Fruit fly (Drosophila melanogaster) whole organism, wandering third instar larva: ENCODE measurements around the gene CG15306.

Experiments used
- CrebA ChIP-seq: fragments of 200-800 bp; sonication (Bioruptor generic); optimal IDR thresholded peaks from 2 replicates; lab custom pipeline; 2016; ENCODE audit warnings: missing biosample characterization, mild to moderate bottlenecking, missing genetic modification characterization, borderline replicate concordance
- GATAd ChIP-seq: sonication (Bioruptor generic); optimal IDR thresholded peaks from 2 replicates; lab custom pipeline; 2016; ENCODE audit warnings: missing biosample characterization, missing genetic modification characterization
- Hnf4 ChIP-seq: fragments of 200-800 bp; sonication (Bioruptor generic); optimal IDR thresholded peaks from 2 replicates; lab custom pipeline; 2016; ENCODE audit warnings: missing biosample characterization, mild to moderate bottlenecking, missing genetic modification characterization
- Hr78 ChIP-seq: fragments of >200 bp; optimal IDR thresholded peaks from 2 replicates; lab custom pipeline; 2017; ENCODE audit warnings: missing biosample characterization, missing genetic modification characterization
- Jra ChIP-seq: sonication (Bioruptor generic); optimal IDR thresholded peaks from 2 replicates; lab custom pipeline; 2016; ENCODE audit warnings: missing biosample characterization, missing genetic modification characterization
- OdsH ChIP-seq: fragments of 200-800 bp; sonication (Bioruptor generic); optimal IDR thresholded peaks from 2 replicates; lab custom pipeline; 2016; ENCODE audit warnings: missing biosample characterization, mild to moderate bottlenecking, missing genetic modification characterization
- Vsx2 ChIP-seq: fragments of 200-300, 225-300 bp; sonication (Bioruptor generic); optimal IDR thresholded peaks from 2 replicates; lab custom pipeline; 2018; ENCODE audit warnings: missing biosample characterization, missing genetic modification characterization; ENCODE audit not compliant: partially characterized antibody
- br ChIP-seq: fragments of 200-800 bp; sonication (Bioruptor generic); optimal IDR thresholded peaks from 2 replicates; lab custom pipeline; 2016; ENCODE audit warnings: missing biosample characterization, missing genetic modification characterization
- foxo ChIP-seq, 2 experiments: fragments of 200-800 bp; sonication (Bioruptor generic); optimal IDR thresholded peaks; 2 replicates in 1 of 2; 3 replicates in 1 of 2; lab custom pipeline; 2016 to 2017; ENCODE audit warnings: missing biosample characterization in 2 of 2, missing genetic modification characterization in 2 of 2
- lola ChIP-seq: fragments of >200 bp; optimal IDR thresholded peaks from 2 replicates; lab custom pipeline; 2017; ENCODE audit warnings: missing biosample characterization, missing genetic modification characterization
- rgr ChIP-seq: fragments of 200-800 bp; sonication (Bioruptor generic); optimal IDR thresholded peaks from 3 replicates; lab custom pipeline; 2016; ENCODE audit warnings: missing biosample characterization, mild to moderate bottlenecking, missing genetic modification characterization
- sv ChIP-seq: fragments of 200-800 bp; sonication (Bioruptor generic); optimal IDR thresholded peaks from 3 replicates; lab custom pipeline; 2016; ENCODE audit warnings: missing biosample characterization, missing genetic modification characterization

DNA sequence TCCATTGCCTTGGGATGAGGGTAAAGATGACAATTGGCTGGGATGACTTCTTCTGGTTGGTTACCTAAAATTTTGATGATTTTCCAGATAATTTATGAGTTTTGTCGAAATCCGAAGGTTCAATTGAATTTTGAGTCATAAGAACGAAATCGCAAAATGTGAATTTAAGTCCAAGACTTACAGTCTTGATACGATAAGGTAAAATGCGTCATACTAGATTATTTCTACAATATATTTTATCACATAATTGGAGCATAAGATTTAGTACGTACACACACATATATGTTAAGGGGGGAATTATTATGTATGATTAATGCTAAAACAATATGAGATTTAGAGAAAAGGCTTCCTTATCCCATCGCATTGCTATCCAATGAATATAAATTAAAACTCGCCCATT, 49.6 kb upstream of the CG15306 start, which contains the start of gene CG32681:
- TF ChIP-seq Jra (GFP tag; lab: Kevin White, UChicago), result no peak
- TF ChIP-seq Hnf4 (GFP tag; lab: Kevin White, UChicago), result no peak
- TF ChIP-seq CrebA, result no peak
- TF ChIP-seq foxo (GFP tag; optimal IDR thresholded peaks at IDR 0.05; lab: Kevin White, UChicago), result no peak
- TF ChIP-seq br (GFP tag; lab: Kevin White, UChicago), result no peak
- no peak for TF ChIP-seq Hr78 (GFP tag; lab: Kevin White, UChicago)
- no peak for TF ChIP-seq Vsx2 (GFP tag; lab: Kevin White, UChicago)
- TF ChIP-seq GATAd (GFP tag; lab: Kevin White, UChicago), result no peak
- no peak for TF ChIP-seq sv (GFP tag; lab: Kevin White, UChicago)
- no peak for TF ChIP-seq rgr (GFP tag; lab: Kevin White, UChicago)
- no peak for TF ChIP-seq lola (GFP tag; lab: Kevin White, UChicago)
- TF ChIP-seq OdsH, result no peak
